Fruit fly (Drosophila melanogaster) Kc167 (cell line): ENCODE data around the gene CG18223.

Source experiments
- Myc ChIP-seq: fragments of >200 bp; optimal IDR thresholded peaks from 2 replicates; lab custom pipeline; 2017; ENCODE audit warnings: missing external identifiers
- Sin3A ChIP-seq: fragments of >200 bp; optimal IDR thresholded peaks from 2 replicates; lab custom pipeline; 2018; ENCODE audit warnings: missing external identifiers
- h ChIP-seq: fragments of >200 bp; optimal IDR thresholded peaks from 3 replicates; lab custom pipeline; 2018; ENCODE audit warnings: missing external identifiers
- insv ChIP-seq: fragments of >200 bp; optimal IDR thresholded peaks from 3 replicates; lab custom pipeline; 2018; ENCODE audit warnings: missing external identifiers
- psq ChIP-seq: fragments of >200 bp; optimal IDR thresholded peaks from 2 replicates; lab custom pipeline; 2017; ENCODE audit warnings: missing external identifiers
- ttk ChIP-seq: sonication (Bioruptor generic); optimal IDR thresholded peaks from 2 replicates; lab custom pipeline; 2017; ENCODE audit warnings: missing external identifiers

- TF ChIP-seq psq (lab: Kevin White, UChicago), result no peak
- no peak for TF ChIP-seq ttk
- TF ChIP-seq h (lab: Kevin White, UChicago), result no peak
- TF ChIP-seq insv (lab: Kevin White, UChicago), result no peak
- TF ChIP-seq Myc, result no peak
- TF ChIP-seq Sin3A (lab: Kevin White, UChicago), result no peak
Observed at dm6 chr3L:18920219-18920618, at the start of gene CG18223.
